Fruit fly (Drosophila melanogaster) whole organism, wandering third instar larva: ENCODE results near the gene CG17005.

Experiments
- Abd-B ChIP-seq: fragments of >200 bp; optimal IDR thresholded peaks from 2 replicates; lab custom pipeline; 2017; ENCODE audit warnings: missing biosample characterization, missing genetic modification characterization
- CG9705 ChIP-seq: fragments of 200-800 bp; sonication (Bioruptor generic); optimal IDR thresholded peaks from 2 replicates; lab custom pipeline; 2018; ENCODE audit warnings: missing biosample characterization, mild to moderate bottlenecking, missing genetic modification characterization
- Dfd ChIP-seq: fragments of >200 bp; optimal IDR thresholded peaks from 2 replicates; lab custom pipeline; 2017; ENCODE audit warnings: missing biosample characterization, missing genetic modification characterization
- Dif ChIP-seq: fragments of 200-275, 200-300 bp; sonication (Bioruptor generic); optimal IDR thresholded peaks from 2 replicates; lab custom pipeline; 2018; ENCODE audit warnings: missing biosample characterization, missing genetic modification characterization; ENCODE audit not compliant: partially characterized antibody
- GATAd ChIP-seq: sonication (Bioruptor generic); optimal IDR thresholded peaks from 2 replicates; lab custom pipeline; 2016; ENCODE audit warnings: missing biosample characterization, missing genetic modification characterization
- HLH106 ChIP-seq: fragments of 200-800 bp; optimal IDR thresholded peaks from 3 replicates; lab custom pipeline; 2019; ENCODE audit warnings: missing biosample characterization, mild to moderate bottlenecking, missing genetic modification characterization, moderate library complexity
- Hr78 ChIP-seq: fragments of >200 bp; optimal IDR thresholded peaks from 2 replicates; lab custom pipeline; 2017; ENCODE audit warnings: missing biosample characterization, missing genetic modification characterization
- Hr83 ChIP-seq: fragments of 200-300 bp; sonication (Bioruptor generic); optimal IDR thresholded peaks from 2 replicates; lab custom pipeline; 2016; ENCODE audit warnings: missing biosample characterization, mild to moderate bottlenecking, missing genetic modification characterization, moderate library complexity; ENCODE audit not compliant: poor library complexity, severe bottlenecking
- Mio ChIP-seq: sonication (Bioruptor generic); optimal IDR thresholded peaks from 2 replicates; lab custom pipeline; 2016; ENCODE audit warnings: missing biosample characterization, missing genetic modification characterization
- Myc ChIP-seq: fragments of >200 bp; optimal IDR thresholded peaks from 2 replicates; lab custom pipeline; 2017
- N ChIP-seq: fragments of >200 bp; optimal IDR thresholded peaks from 2 replicates; lab custom pipeline; 2018; ENCODE audit warnings: missing biosample characterization, missing external identifiers, missing genetic modification characterization
- OdsH ChIP-seq: fragments of 200-800 bp; sonication (Bioruptor generic); optimal IDR thresholded peaks from 2 replicates; lab custom pipeline; 2016; ENCODE audit warnings: missing biosample characterization, mild to moderate bottlenecking, missing genetic modification characterization
- Vsx2 ChIP-seq: fragments of 200-300, 225-300 bp; sonication (Bioruptor generic); optimal IDR thresholded peaks from 2 replicates; lab custom pipeline; 2018; ENCODE audit warnings: missing biosample characterization, missing genetic modification characterization; ENCODE audit not compliant: partially characterized antibody
- br ChIP-seq: fragments of 200-800 bp; sonication (Bioruptor generic); optimal IDR thresholded peaks from 2 replicates; lab custom pipeline; 2016; ENCODE audit warnings: missing biosample characterization, missing genetic modification characterization
- brk ChIP-seq: fragments of 200-800 bp; sonication (Bioruptor generic); optimal IDR thresholded peaks from 2 replicates; lab custom pipeline; 2016; ENCODE audit warnings: missing biosample characterization, mild to moderate bottlenecking, missing genetic modification characterization
- dmrt93B ChIP-seq: fragments of 200-800 bp; sonication (Bioruptor generic); optimal IDR thresholded peaks from 2 replicates; lab custom pipeline; 2018; ENCODE audit warnings: missing biosample characterization, mild to moderate bottlenecking, missing genetic modification characterization
- dsf ChIP-seq: sonication (Bioruptor generic); optimal IDR thresholded peaks from 2 replicates; lab custom pipeline; 2016; ENCODE audit warnings: missing biosample characterization, missing genetic modification characterization, borderline replicate concordance
- ey ChIP-seq: fragments of 200-800 bp; sonication (Bioruptor generic); optimal IDR thresholded peaks from 2 replicates; lab custom pipeline; 2016; ENCODE audit warnings: missing biosample characterization, missing genetic modification characterization
- fru ChIP-seq: fragments of 200-800 bp; sonication (Bioruptor generic); optimal IDR thresholded peaks from 3 replicates; lab custom pipeline; 2016; ENCODE audit warnings: missing biosample characterization, mild to moderate bottlenecking, missing genetic modification characterization
- h ChIP-seq: fragments of 200-800 bp; sonication (Bioruptor generic); optimal IDR thresholded peaks from 3 replicates; lab custom pipeline; 2016; ENCODE audit warnings: missing biosample characterization, mild to moderate bottlenecking, missing genetic modification characterization
- jim ChIP-seq: fragments of 175-275, 200-325 bp; sonication (Bioruptor generic); optimal IDR thresholded peaks from 2 replicates; lab custom pipeline; 2016; ENCODE audit warnings: missing biosample characterization, mild to moderate bottlenecking, missing genetic modification characterization
- lola ChIP-seq: fragments of >200 bp; optimal IDR thresholded peaks from 2 replicates; lab custom pipeline; 2017; ENCODE audit warnings: missing biosample characterization, missing genetic modification characterization
- psq ChIP-seq: fragments of 200-800 bp; sonication (Bioruptor generic); optimal IDR thresholded peaks from 3 replicates; lab custom pipeline; 2017; ENCODE audit warnings: missing biosample characterization, mild to moderate bottlenecking, missing genetic modification characterization, moderate library complexity
- sage ChIP-seq: fragments of 200-800 bp; sonication (Bioruptor generic); optimal IDR thresholded peaks from 2 replicates; lab custom pipeline; 2016; ENCODE audit warnings: missing biosample characterization, mild to moderate bottlenecking, missing genetic modification characterization
- tai ChIP-seq: sonication (Bioruptor generic); optimal IDR thresholded peaks from 2 replicates; lab custom pipeline; 2016; ENCODE audit warnings: missing biosample characterization, missing genetic modification characterization
- usp ChIP-seq: fragments of >200 bp; optimal IDR thresholded peaks from 2 replicates; lab custom pipeline; 2017; ENCODE audit warnings: missing biosample characterization, missing genetic modification characterization
- woc ChIP-seq: sonication (Bioruptor generic); optimal IDR thresholded peaks from 2 replicates; lab custom pipeline; 2016; ENCODE audit warnings: missing biosample characterization, mild to moderate bottlenecking, missing genetic modification characterization

Gene CG17005

DNA sequence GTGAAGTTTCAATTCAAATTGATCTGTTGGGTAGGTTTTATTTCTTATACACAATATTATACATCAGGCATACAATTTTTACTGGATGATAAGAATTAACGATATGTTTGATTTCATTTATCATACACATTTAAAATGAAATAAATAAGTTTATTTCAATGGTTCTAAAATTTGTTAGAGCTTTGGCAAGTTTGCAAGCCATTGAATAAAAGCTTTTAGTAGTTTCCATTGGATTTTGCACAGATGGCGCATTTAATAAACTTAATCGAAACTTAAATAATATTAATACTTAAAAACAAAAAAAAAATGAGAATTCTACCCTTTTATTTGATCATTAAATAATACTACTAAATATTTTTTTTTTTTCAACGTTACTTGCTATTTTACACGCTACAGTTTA lies 14.4 kb downstream of the CG17005 start:
- TF ChIP-seq Myc (lab: Kevin White, UChicago) (peak; percentile 28), Vsx2 (GFP tag; lab: Kevin White, UChicago) (no peak)

DNA sequence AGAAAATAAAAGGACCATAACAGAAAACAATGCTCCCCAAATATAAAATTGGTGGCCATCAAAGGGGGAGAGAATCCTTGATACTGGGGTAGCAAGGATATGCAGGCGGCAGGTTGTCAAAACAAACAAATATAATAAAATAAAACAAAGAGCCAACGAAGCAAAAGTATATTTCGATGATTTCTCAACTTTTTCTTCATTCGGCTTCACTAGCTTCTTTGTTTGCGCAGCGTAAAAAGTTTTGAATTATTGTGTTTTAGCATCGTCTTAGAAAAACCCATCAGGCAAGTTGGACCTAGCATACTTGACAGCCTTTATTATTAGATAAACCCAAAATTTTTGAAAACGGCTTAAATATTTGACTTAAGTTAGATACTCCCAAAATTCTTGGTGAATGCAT lies 15.0 kb downstream of the CG17005 start, which contains the start of gene CG3748:
Gene CG3748 (plus strand): TSS at position 301 of the 400 bp plus-strand sequence.
- TF ChIP-seq OdsH, result no peak
- TF ChIP-seq h (GFP tag; lab: Kevin White, UChicago), result no peak
- no peak for TF ChIP-seq psq (GFP tag; lab: Kevin White, UChicago)
- no peak for TF ChIP-seq Mio (GFP tag; lab: Kevin White, UChicago)
- TF ChIP-seq Dfd (GFP tag; lab: Kevin White, UChicago), result no peak
- no peak for TF ChIP-seq tai (GFP tag; lab: Kevin White, UChicago)
- TF ChIP-seq N, result no peak
- no peak for TF ChIP-seq Abd-B (GFP tag; lab: Kevin White, UChicago)
- no peak for TF ChIP-seq usp (GFP tag; lab: Kevin White, UChicago)
- TF ChIP-seq br, result no peak

DNA sequence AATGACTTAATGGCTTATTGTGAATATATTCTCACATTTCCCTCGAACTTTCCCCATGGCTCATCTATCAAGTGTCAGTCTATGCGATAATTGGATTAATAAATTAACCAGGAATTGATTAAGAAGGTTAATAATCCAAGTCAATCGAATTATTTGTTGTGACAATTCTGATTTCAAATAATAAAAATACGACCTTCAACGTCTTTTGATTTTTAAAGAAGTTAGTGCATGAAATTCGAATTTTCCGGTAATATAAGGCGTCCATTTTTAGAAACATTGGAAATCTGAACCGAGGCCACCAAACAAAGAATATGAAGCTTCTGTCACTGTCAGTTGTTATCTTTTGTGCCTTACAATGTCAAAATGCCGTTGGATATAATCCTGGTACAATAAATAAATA lies 21.7 kb downstream of the CG17005 start, which contains the start of gene CG43350:
Gene CG43350 (plus strand): TSS at position 301 of the 400 bp plus-strand sequence.
- TF ChIP-seq lola (GFP tag; lab: Kevin White, UChicago) (no peak), psq (GFP tag; lab: Kevin White, UChicago) (no peak), jim (GFP tag; lab: Kevin White, UChicago) (no peak), fru (no peak), dsf (GFP tag; lab: Kevin White, UChicago) (no peak), Hr78 (GFP tag; lab: Kevin White, UChicago) (no peak), ey (GFP tag; lab: Kevin White, UChicago) (no peak), dmrt93B (no peak), GATAd (GFP tag; lab: Kevin White, UChicago) (no peak), HLH106 (no peak), N (no peak), Vsx2 (GFP tag; lab: Kevin White, UChicago) (no peak), Dfd (GFP tag; lab: Kevin White, UChicago) (no peak), brk (GFP tag; lab: Kevin White, UChicago) (no peak)
- TF ChIP-seq, all 38 proteins: peak for 0

DNA sequence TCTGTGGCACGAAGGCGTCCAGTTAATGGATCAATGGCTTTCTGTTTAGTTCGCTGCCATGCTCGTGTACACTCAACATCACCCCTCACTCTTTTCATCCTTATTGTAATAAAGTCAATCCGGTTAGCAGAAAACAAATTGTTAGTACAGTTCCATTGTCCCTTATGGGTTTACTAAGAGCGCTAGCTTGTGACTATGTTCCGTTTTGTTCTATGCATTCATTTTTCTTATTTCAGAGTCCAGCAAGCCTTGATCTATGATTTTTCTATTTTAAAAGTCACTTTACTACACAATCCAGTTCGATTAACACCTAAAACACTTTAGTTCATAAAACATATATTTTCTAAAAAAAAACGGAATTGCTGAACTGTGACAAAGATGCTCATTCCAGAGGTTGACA lies 22.6 kb downstream of the CG17005 start, which contains the start of gene CG13110:
Gene CG13110 (plus strand): TSS at position 301 of the 400 bp plus-strand sequence.
- no peak for TF ChIP-seq br
- no peak for TF ChIP-seq sage (GFP tag; lab: Kevin White, UChicago)
- TF ChIP-seq h (GFP tag; lab: Kevin White, UChicago), result no peak
- no peak for TF ChIP-seq OdsH

DNA sequence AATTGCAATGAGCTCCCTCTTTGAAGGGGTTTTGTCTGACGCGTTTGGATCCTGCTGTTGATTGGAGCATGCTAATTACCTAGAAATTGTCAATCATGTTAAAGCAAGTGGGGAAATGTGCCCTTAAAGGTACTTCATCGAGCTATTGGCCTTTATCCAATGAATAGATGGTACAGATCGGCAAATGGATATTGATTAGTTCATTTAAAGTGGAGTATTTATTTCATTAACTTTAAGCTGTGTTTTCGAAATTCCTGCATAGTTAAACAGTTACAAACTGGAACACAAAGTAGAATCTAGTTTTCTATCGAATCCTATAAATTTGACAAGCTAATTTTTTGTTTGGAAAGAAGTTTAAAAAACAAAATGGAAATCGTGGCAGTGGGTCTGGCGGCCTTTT lies 39.8 kb downstream of the CG17005 start, which contains the start of gene CG34181:
Gene CG34181 (plus strand): TSS at position 301 of the 400 bp plus-strand sequence.
- TF ChIP-seq Mio (GFP tag; lab: Kevin White, UChicago) (no peak), Dif (no peak), Hr83 (GFP tag; lab: Kevin White, UChicago) (no peak)

DNA sequence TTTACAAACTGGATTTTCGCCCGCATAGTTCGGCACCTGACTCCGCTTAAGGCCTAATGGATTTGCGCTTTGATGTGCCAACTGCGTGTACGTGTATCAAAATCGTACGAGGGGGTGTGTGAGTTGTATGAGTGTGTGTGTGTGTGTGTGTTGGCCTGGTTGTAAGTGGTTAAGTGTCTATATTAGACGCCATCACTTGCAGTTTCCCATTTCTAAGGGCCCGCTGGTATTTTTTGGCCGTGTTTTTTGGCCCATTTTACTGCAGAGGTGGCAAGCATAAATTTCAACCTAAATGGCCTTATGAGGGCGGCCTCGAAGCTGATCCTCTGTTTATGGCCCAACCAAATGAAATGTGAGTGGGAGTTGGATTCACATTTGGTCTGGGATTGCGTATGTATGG lies 42.2 kb downstream of the CG17005 start:
- peak; percentile 62 for TF ChIP-seq Dfd (GFP tag; lab: Kevin White, UChicago)
- TF ChIP-seq GATAd (GFP tag; lab: Kevin White, UChicago), result no peak

DNA sequence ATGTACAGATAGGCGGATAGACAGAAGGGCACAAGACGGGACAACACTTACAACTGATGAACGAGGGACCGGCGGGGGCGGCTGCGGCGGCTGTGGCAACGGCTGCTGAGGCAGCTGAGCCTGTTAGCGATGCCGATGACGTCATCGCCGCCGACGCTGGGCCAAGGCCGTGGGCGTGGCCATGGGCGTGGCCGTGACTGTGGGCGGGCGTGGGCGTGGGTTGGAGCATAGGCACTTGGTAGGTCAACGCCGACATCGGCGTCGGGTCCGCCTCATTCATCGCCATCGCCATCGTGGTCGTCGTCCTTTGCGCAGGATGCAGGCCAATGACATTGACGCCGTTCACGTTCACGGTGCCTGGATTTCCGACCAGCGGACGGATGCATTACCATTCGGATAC lies 50.2 kb downstream of the CG17005 start:
- TF ChIP-seq Dfd (GFP tag; lab: Kevin White, UChicago), result peak; percentile 1
- no peak for TF ChIP-seq brk (GFP tag; lab: Kevin White, UChicago)
- no peak for TF ChIP-seq usp (GFP tag; lab: Kevin White, UChicago)
- TF ChIP-seq woc, result no peak
- no peak for TF ChIP-seq ey (GFP tag; lab: Kevin White, UChicago)
- no peak for TF ChIP-seq CG9705 (GFP tag; lab: Kevin White, UChicago)
- TF ChIP-seq OdsH, result no peak
